Fruit fly (Drosophila melanogaster): ENCODE data around the gene CG18249.
A peak's percentile ranks its signal among the peaks of the same experiment; 100 is the strongest.

CG18249 gene

DNA sequence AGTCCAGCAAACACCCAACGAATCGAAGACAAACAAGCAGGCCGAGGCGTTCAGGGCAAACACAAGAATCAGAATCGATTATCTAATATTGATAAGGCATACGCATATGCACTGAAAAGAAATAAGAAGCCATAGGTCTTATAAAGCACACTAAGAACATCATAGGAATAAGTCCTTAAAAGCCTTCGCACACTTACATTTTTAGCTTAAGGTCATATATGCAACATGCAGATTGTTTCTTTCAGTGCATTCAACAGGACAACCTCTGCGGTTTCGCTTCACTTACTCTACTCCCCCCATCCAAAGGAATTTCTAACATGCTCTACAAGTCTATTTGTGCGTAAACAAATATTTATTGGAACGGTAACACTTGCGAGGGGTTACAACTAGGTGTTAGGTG is 7.4 kb upstream of the CG18249 start (continued):
- peak; percentile 40; the same call in 1 of the 2 replicates for TF ChIP-seq CG32532 (GFP tag; IDR thresholded peaks at IDR 0.05)
- peak; percentile 84 for TF ChIP-seq chm (GFP tag; IDR thresholded peaks at IDR 0.05)
- no peak for TF ChIP-seq CG9797 (GFP tag; optimal IDR thresholded peaks at IDR 0.05)
- TF ChIP-seq ap (GFP tag; IDR thresholded peaks at IDR 0.05), result peak; percentile 44; the same call in 1 of the 2 replicates
- TF ChIP-seq C15 (GFP tag; IDR thresholded peaks at IDR 0.05), result no peak
- TF ChIP-seq ato (GFP tag; IDR thresholded peaks at IDR 0.05; ENCODE audit: partially characterized antibody), result no peak
- TF ChIP-seq pnt (GFP tag; optimal IDR thresholded peaks at IDR 0.05), result peak; percentile 56
- TF ChIP-seq CG12299 (tag; optimal IDR thresholded peaks at IDR 0.05), result no peak
- TF ChIP-seq aop (GFP tag; IDR thresholded peaks at IDR 0.05), result no peak
- no peak for TF ChIP-seq cwo (GFP tag; optimal IDR thresholded peaks at IDR 0.05)
- peak; percentile 32 for TF ChIP-seq HHEX (GFP tag; optimal IDR thresholded peaks at IDR 0.05)
- peak; percentile 38; the same call in 1 of the 3 replicates for TF ChIP-seq ase (GFP tag; IDR thresholded peaks at IDR 0.05)
- peak; percentile 63 for TF ChIP-seq Ptx1 (GFP tag; IDR thresholded peaks at IDR 0.05)
- TF ChIP-seq zen2 (GFP tag; IDR thresholded peaks at IDR 0.05; ENCODE audit: partially characterized antibody), result no peak
- peak; percentile 48 to 80 for TF ChIP-seq chif (GFP tag; optimal IDR thresholded peaks at IDR 0.05)
- peak; percentile 54 for TF ChIP-seq TFAM (GFP tag; optimal IDR thresholded peaks at IDR 0.05)
- peak; percentile 50 for TF ChIP-seq CG3407 (GFP tag; optimal IDR thresholded peaks at IDR 0.05)
- TF ChIP-seq Usf (GFP tag; optimal IDR thresholded peaks at IDR 0.05), result no peak
- TF ChIP-seq Gsc (GFP tag; IDR thresholded peaks at IDR 0.05), result peak; percentile 38; the same call in 1 of the 2 replicates
- peak; percentile 71 for TF ChIP-seq CG17359 (tag; optimal IDR thresholded peaks at IDR 0.05)
- TF ChIP-seq Bdp1 (GFP tag; optimal IDR thresholded peaks at IDR 0.05), result peak; percentile 37
- TF ChIP-seq CG34376 (GFP tag; optimal IDR thresholded peaks at IDR 0.05), result no peak
- peak; percentile 61 for TF ChIP-seq chn (GFP tag; optimal IDR thresholded peaks at IDR 0.05)
- peak; percentile 84 for TF ChIP-seq vvl (GFP tag; IDR thresholded peaks at IDR 0.05)
- TF ChIP-seq Adf1 (GFP tag; IDR thresholded peaks at IDR 0.05), result no peak
- TF ChIP-seq corto (GFP tag; optimal IDR thresholded peaks at IDR 0.05), result no peak
- TF ChIP-seq fd64A (GFP tag; optimal IDR thresholded peaks at IDR 0.05), result peak; percentile 48
- peak; percentile 44 for TF ChIP-seq trem (tag; optimal IDR thresholded peaks at IDR 0.05)
- TF ChIP-seq sna (GFP tag; IDR thresholded peaks at IDR 0.05; ENCODE audit: partially characterized antibody), result no peak
- TF ChIP-seq hb (GFP tag; IDR thresholded peaks at IDR 0.05; ENCODE audit: partially characterized antibody), result no peak
- TF ChIP-seq CG1647 (GFP tag; optimal IDR thresholded peaks at IDR 0.05), result peak; percentile 39
- peak; percentile 74 for TF ChIP-seq nmo (GFP tag; optimal IDR thresholded peaks at IDR 0.05)
- TF ChIP-seq CG1832 (GFP tag; optimal IDR thresholded peaks at IDR 0.05), result no peak
- TF ChIP-seq Oaz (GFP tag; IDR thresholded peaks at IDR 0.05), result no peak
- TF ChIP-seq CG13424 (tag; optimal IDR thresholded peaks at IDR 0.05), result peak; percentile 44
- TF ChIP-seq CG7556 (GFP tag; optimal IDR thresholded peaks at IDR 0.05), result peak; percentile 58
- peak; percentile 28 for TF ChIP-seq HLH54F (GFP tag; optimal IDR thresholded peaks at IDR 0.05)
- peak; percentile 39 for TF ChIP-seq lilli (GFP tag; optimal IDR thresholded peaks at IDR 0.05)
- no peak for TF ChIP-seq lbe (GFP tag; optimal IDR thresholded peaks at IDR 0.05)
- no peak for TF ChIP-seq CG8478 (optimal IDR thresholded peaks at IDR 0.05)
- 0 out of 3 replicates have a peak, but pooled peaks have one; percentile 57 for TF ChIP-seq ken (GFP tag; IDR thresholded peaks at IDR 0.05)
- TF ChIP-seq Hr78 (GFP tag; optimal IDR thresholded peaks at IDR 0.05), result peak in 1 of 2 experiments; percentile 26
- no peak for TF ChIP-seq CG11085 (GFP tag; IDR thresholded peaks at IDR 0.05)
- peak; percentile 53 for TF ChIP-seq CG13775 (GFP tag; optimal IDR thresholded peaks at IDR 0.05)
- no peak for TF ChIP-seq pb (GFP tag; optimal IDR thresholded peaks at IDR 0.05)
- TF ChIP-seq croc (GFP tag; conservative IDR thresholded peaks at IDR 0.05), result peak; percentile 26; the same call in 2 of the 3 replicates
- peak; percentile 52; the same call in 2 of the 3 replicates for TF ChIP-seq tgo (GFP tag; IDR thresholded peaks at IDR 0.05)
- peak; percentile 48 for TF ChIP-seq CG6813 (GFP tag; optimal IDR thresholded peaks at IDR 0.05)
- TF ChIP-seq Elba2 (GFP tag; optimal IDR thresholded peaks at IDR 0.05), result no peak
- TF ChIP-seq CG4707 (GFP tag; optimal IDR thresholded peaks at IDR 0.05), result peak; percentile 3
- peak; percentile 66 for TF ChIP-seq Atf3 (GFP tag; optimal IDR thresholded peaks at IDR 0.05)
